Fruit fly (Drosophila melanogaster): ENCODE results near the gene H.

DNA sequence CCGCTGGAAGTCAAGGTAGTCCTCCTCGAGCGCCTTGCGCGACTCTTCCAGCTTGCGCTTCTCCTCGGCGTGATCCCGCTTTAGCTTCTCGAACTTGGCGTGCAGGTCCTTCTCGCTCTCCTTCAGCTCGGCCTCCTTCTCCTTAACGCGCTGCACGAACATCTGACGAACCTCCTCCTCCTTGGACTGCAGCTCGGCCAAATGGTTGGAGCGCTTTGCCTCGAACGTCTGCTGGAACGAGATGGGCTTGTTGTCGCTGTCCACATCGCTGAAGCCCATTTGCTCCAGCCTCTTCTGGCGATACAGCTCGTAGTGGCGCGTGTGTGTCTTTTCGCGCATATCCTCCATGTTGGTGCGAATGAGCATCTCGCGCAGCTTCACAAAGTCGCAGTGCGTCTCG lies 35.3 kb upstream of the H start:
- TF ChIP-seq CG8478 (optimal IDR thresholded peaks at IDR 0.05): no peak
- TF ChIP-seq CTCF (optimal IDR thresholded peaks at IDR 0.05): no peak

Measured in S2 (cell line).